Fruit fly (Drosophila melanogaster): Measurements from ENCODE around the gene Usp10.

- TF ChIP-seq EcR (GFP tag; optimal IDR thresholded peaks at IDR 0.05) (peak; percentile 46), Ets98B (GFP tag; IDR thresholded peaks at IDR 0.05) (peak; percentile 98), CG13204 (GFP tag; optimal IDR thresholded peaks at IDR 0.05) (peak; percentile 85), CG8159 (tag; optimal IDR thresholded peaks at IDR 0.05) (peak; percentile 98), CG10348 (GFP tag; IDR thresholded peaks at IDR 0.05) (peak; percentile 64), CG9948 (tag; optimal IDR thresholded peaks at IDR 0.05) (peak; percentile 97), Pif1B (GFP tag; optimal IDR thresholded peaks at IDR 0.05) (peak; percentile 98), CG32121 (GFP tag; IDR thresholded peaks at IDR 0.05) (peak; percentile 98), CG12605 (GFP tag; IDR thresholded peaks at IDR 0.05) (peak; percentile 98)
These were observed 23.7 kb downstream of the Usp10 start, which contains the start of gene CG34056 for dm6 chr3L:895314-895980.

All from whole organism, pupa.